Worm (Caenorhabditis elegans) whole organism, L1 larva: ENCODE measurements around the gene F32G8.2.

Experiments used
- ceh-82 ChIP-seq, 3 experiments: fragments of 150-350 bp in 1 of 3; sonication (generic microtip) in 2 of 3; optimal IDR thresholded peaks; 2 replicates each; lab custom pipeline; 2014 to 2017; ENCODE audit warnings: missing biosample characterization in 3 of 3, missing genetic modification characterization in 3 of 3
- elt-2 ChIP-seq: sonication (generic microtip); optimal IDR thresholded peaks from 2 replicates; lab custom pipeline; 2016; ENCODE audit warnings: missing genetic modification characterization, mild to moderate bottlenecking, inconsistent platforms, missing compliant biosample characterization, missing genetic modification reagents
- fkh-4 ChIP-seq: sonication (generic microtip); optimal IDR thresholded peaks from 2 replicates; lab custom pipeline; 2016; ENCODE audit warnings: missing compliant biosample characterization, missing genetic modification characterization, borderline replicate concordance
- isw-1 ChIP-seq: fragments of 200-800 bp; sonication (Bioruptor generic); IDR thresholded peaks from 2 replicates; pipeline ENCODE4 v1.3.6; 2022; ENCODE audit warnings: missing genetic modification characterization, missing compliant biosample characterization
- jun-1 ChIP-seq: fragments of 150-350 bp; optimal IDR thresholded peaks from 2 replicates; lab custom pipeline; 2014; ENCODE audit warnings: missing biosample characterization, missing genetic modification reagents, missing genetic modification characterization
- lin-13 ChIP-seq: fragments of 150-350 bp; optimal IDR thresholded peaks from 2 replicates; lab custom pipeline; 2014; ENCODE audit warnings: missing biosample characterization, missing genetic modification reagents, missing genetic modification characterization
- lsy-2 ChIP-seq, 2 experiments: fragments of 150-350 bp; optimal IDR thresholded peaks; 2 replicates each; lab custom pipeline; 2014; ENCODE audit warnings: missing biosample characterization in 2 of 2, missing genetic modification characterization in 2 of 2
- mdl-1 ChIP-seq, 2 experiments: fragments of 150-350 bp; optimal IDR thresholded peaks; 2 replicates each; lab custom pipeline; 2014 to 2017; ENCODE audit warnings: missing biosample characterization in 2 of 2, missing genetic modification characterization in 2 of 2, inconsistent platforms in 1 of 2
- nhr-11 ChIP-seq: fragments of 150-350 bp; optimal IDR thresholded peaks from 2 replicates; lab custom pipeline; 2014; ENCODE audit warnings: missing biosample characterization, missing genetic modification characterization
- nhr-12 ChIP-seq: sonication (generic microtip); optimal IDR thresholded peaks from 2 replicates; lab custom pipeline; 2017; ENCODE audit warnings: missing biosample characterization, missing genetic modification characterization
- nhr-20 ChIP-seq: sonication (generic microtip); optimal IDR thresholded peaks from 2 replicates; lab custom pipeline; 2016; ENCODE audit warnings: mild to moderate bottlenecking, missing genetic modification characterization, missing compliant biosample characterization
- nhr-71 ChIP-seq: sonication (generic microtip); optimal IDR thresholded peaks from 2 replicates; lab custom pipeline; 2016; ENCODE audit warnings: mild to moderate bottlenecking, missing genetic modification characterization, moderate library complexity, missing compliant biosample characterization
- unc-62 ChIP-seq: fragments of 150-350 bp; optimal IDR thresholded peaks from 2 replicates; lab custom pipeline; 2014; ENCODE audit warnings: missing biosample characterization, missing genetic modification reagents, missing genetic modification characterization
- unc-98 ChIP-seq: fragments of 200-800 bp; sonication (Bioruptor generic); IDR thresholded peaks from 2 replicates; pipeline ENCODE4 v1.3.6; 2022; ENCODE audit warnings: missing genetic modification characterization, missing compliant biosample characterization

DNA sequence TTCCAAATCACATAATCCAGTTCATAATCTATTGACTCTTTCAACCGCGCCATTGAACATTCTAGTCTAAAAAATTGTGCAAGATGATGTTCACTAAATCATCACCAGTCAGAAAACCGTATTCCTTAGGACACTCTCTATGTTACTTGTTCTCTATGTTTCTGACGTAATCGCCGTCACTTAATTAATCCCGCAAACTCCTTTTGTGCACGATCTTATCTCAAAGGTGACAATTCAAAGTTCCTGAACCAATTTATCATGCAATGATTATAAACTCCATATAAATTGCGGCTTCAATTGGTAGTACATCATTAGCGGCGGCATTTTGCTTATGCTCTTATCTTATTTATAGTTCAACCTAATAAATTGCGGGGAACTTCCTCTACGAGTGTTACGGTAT, 13.0 kb downstream of the F32G8.2 start:
- TF ChIP-seq unc-98 (GFP tag; lab: Robert Waterston, UW) = no peak
- peak; percentile 52 for TF ChIP-seq elt-2 (tag; lab: Kevin White, UChicago)
- TF ChIP-seq nhr-20 (tag; lab: Kevin White, UChicago) = no peak
- no peak for TF ChIP-seq jun-1
- TF ChIP-seq nhr-71 (tag; lab: Kevin White, UChicago) = no peak
- TF ChIP-seq unc-62 (GFP tag; lab: Kevin White, UChicago) = no peak
- no peak for TF ChIP-seq ceh-82 (tag; optimal IDR thresholded peaks at IDR 0.05; lab: Kevin White, UChicago)
- TF ChIP-seq nhr-12 = no peak
- no peak for TF ChIP-seq mdl-1 (tag; optimal IDR thresholded peaks at IDR 0.05; lab: Kevin White, UChicago)
- no peak for TF ChIP-seq lin-13 (GFP tag; lab: Kevin White, UChicago)
- no peak for TF ChIP-seq isw-1 (GFP tag; lab: Robert Waterston, UW)
- TF ChIP-seq lsy-2 (tag; optimal IDR thresholded peaks at IDR 0.05; lab: Kevin White, UChicago) = no peak
- no peak for TF ChIP-seq fkh-4 (tag; lab: Kevin White, UChicago)
- no peak for TF ChIP-seq nhr-11 (tag; lab: Kevin White, UChicago)
